Fruit fly (Drosophila melanogaster) Kc167 (cell line): ENCODE data around the gene Alp12.

ENCODE experiments used
- Myc ChIP-seq: fragments of >200 bp; optimal IDR thresholded peaks from 2 replicates; lab custom pipeline; 2017; ENCODE audit warnings: missing external identifiers
- insv ChIP-seq: fragments of >200 bp; optimal IDR thresholded peaks from 3 replicates; lab custom pipeline; 2018; ENCODE audit warnings: missing external identifiers
- psq ChIP-seq: fragments of >200 bp; optimal IDR thresholded peaks from 2 replicates; lab custom pipeline; 2017; ENCODE audit warnings: missing external identifiers
- ttk ChIP-seq: sonication (Bioruptor generic); optimal IDR thresholded peaks from 2 replicates; lab custom pipeline; 2017; ENCODE audit warnings: missing external identifiers

DNA sequence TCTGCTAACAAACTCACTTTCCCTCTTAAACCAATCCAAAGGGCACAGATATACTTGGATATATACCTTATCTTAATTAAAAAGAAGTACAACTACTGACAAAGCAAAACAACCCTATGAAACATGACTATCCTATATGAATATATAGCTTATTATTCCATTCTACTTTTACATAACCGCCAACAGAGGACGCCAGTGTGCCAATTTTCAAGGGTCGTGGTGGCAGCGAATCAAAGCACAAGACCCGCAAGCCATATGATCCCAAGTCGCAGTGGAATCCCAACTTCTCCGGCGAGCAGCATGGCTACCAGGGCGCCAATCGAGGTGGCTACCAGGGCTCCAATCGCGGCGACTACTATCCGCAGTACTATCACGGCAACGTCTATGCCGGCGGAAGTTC, 41.5 kb upstream of the Alp12 start:
- TF ChIP-seq insv (lab: Kevin White, UChicago), result no peak
- no peak for TF ChIP-seq psq (lab: Kevin White, UChicago)
- TF ChIP-seq Myc (lab: Kevin White, UChicago), result no peak
- TF ChIP-seq ttk, result no peak
